Worm (Caenorhabditis elegans) whole organism, L3 larva: ENCODE data around the gene fcmt-1.

Experiments used
- R02D3.7 ChIP-seq: fragments of 150-350 bp; optimal IDR thresholded peaks from 2 replicates; lab custom pipeline; 2014; ENCODE audit warnings: missing biosample characterization, missing genetic modification characterization
- ZK546.5 ChIP-seq: sonication (generic microtip); optimal IDR thresholded peaks from 2 replicates; lab custom pipeline; 2017; ENCODE audit warnings: missing biosample characterization, missing genetic modification characterization
- aly-2 ChIP-seq: fragments of 150-350 bp; optimal IDR thresholded peaks from 2 replicates; lab custom pipeline; 2014; ENCODE audit warnings: missing biosample characterization, missing genetic modification characterization
- ama-1 ChIP-seq: fragments of 150-350 bp; optimal IDR thresholded peaks from 2 replicates; lab custom pipeline; 2018
- ceh-82 ChIP-seq: fragments of 150-350 bp; optimal IDR thresholded peaks from 2 replicates; lab custom pipeline; 2014; ENCODE audit warnings: missing biosample characterization, missing genetic modification characterization
- daf-12 ChIP-seq: fragments of 150-350 bp; optimal IDR thresholded peaks from 2 replicates; lab custom pipeline; 2014; ENCODE audit warnings: missing biosample characterization, missing genetic modification reagents, missing genetic modification characterization
- egl-5 ChIP-seq: fragments of 150-350 bp; optimal IDR thresholded peaks from 2 replicates; lab custom pipeline; 2017; ENCODE audit warnings: missing biosample characterization, missing genetic modification reagents, missing genetic modification characterization, inconsistent platforms
- elt-1 ChIP-seq: fragments of 150-350 bp; optimal IDR thresholded peaks from 2 replicates; lab custom pipeline; 2014; ENCODE audit warnings: missing biosample characterization, missing genetic modification characterization
- elt-3 ChIP-seq, 3 experiments: fragments of 150-350 bp in 1 of 3; sonication (generic microtip) in 2 of 3; optimal IDR thresholded peaks; 2 replicates in 2 of 3; 4 replicates in 1 of 3; lab custom pipeline; 2014 to 2017; ENCODE audit warnings: missing biosample characterization in 3 of 3, missing genetic modification characterization in 3 of 3
- eor-1 ChIP-seq, 2 experiments: fragments of 150-350 bp; optimal IDR thresholded peaks; 2 replicates each; lab custom pipeline; 2014 to 2018; ENCODE audit warnings: missing biosample characterization in 2 of 2, missing genetic modification characterization in 2 of 2
- fkh-10 ChIP-seq: sonication (generic microtip); optimal IDR thresholded peaks from 2 replicates; lab custom pipeline; 2017; ENCODE audit warnings: missing biosample characterization, missing genetic modification reagents, missing genetic modification characterization
- fkh-2 ChIP-seq: fragments of 150-350 bp; optimal IDR thresholded peaks from 2 replicates; lab custom pipeline; 2014; ENCODE audit warnings: missing biosample characterization, missing genetic modification reagents, missing genetic modification characterization
- fos-1 ChIP-seq: fragments of 150-350 bp; optimal IDR thresholded peaks from 2 replicates; lab custom pipeline; 2014; ENCODE audit warnings: missing biosample characterization, missing genetic modification characterization
- hmg-11 ChIP-seq: sonication (generic microtip); optimal IDR thresholded peaks from 2 replicates; lab custom pipeline; 2016; ENCODE audit warnings: missing genetic modification characterization, missing compliant biosample characterization
- lin-15B ChIP-seq: fragments of 150-350 bp; optimal IDR thresholded peaks from 2 replicates; lab custom pipeline; 2014; ENCODE audit warnings: missing biosample characterization, missing genetic modification characterization
- lin-39 ChIP-seq: fragments of 150-350 bp; optimal IDR thresholded peaks from 2 replicates; lab custom pipeline; 2018; ENCODE audit warnings: missing biosample characterization, missing genetic modification reagents, missing genetic modification characterization
- mdl-1 ChIP-seq: fragments of 150-350 bp; optimal IDR thresholded peaks from 2 replicates; lab custom pipeline; 2014; ENCODE audit warnings: missing biosample characterization, missing genetic modification characterization
- mml-1 ChIP-seq: fragments of 150-350 bp; sonication (generic microtip); optimal IDR thresholded peaks from 3 replicates; lab custom pipeline; 2014; ENCODE audit warnings: missing biosample characterization, missing genetic modification characterization
- nfya-1 ChIP-seq: sonication (generic microtip); optimal IDR thresholded peaks from 2 replicates; lab custom pipeline; 2017; ENCODE audit warnings: missing genetic modification characterization, mild to moderate bottlenecking, missing compliant biosample characterization, antibody characterized with exemption, moderate library complexity; ENCODE audit not compliant: insufficient read depth
- nhr-11 ChIP-seq: fragments of 150-350 bp; optimal IDR thresholded peaks from 2 replicates; lab custom pipeline; 2014; ENCODE audit warnings: missing biosample characterization, missing genetic modification characterization
- nhr-12 ChIP-seq: fragments of 150-350 bp; optimal IDR thresholded peaks from 2 replicates; lab custom pipeline; 2014; ENCODE audit warnings: missing biosample characterization, missing genetic modification characterization
- nhr-23 ChIP-seq: fragments of 150-350 bp; optimal IDR thresholded peaks from 2 replicates; lab custom pipeline; 2014; ENCODE audit warnings: missing biosample characterization, missing genetic modification reagents, missing genetic modification characterization
- nhr-237 ChIP-seq: fragments of 150-350 bp; optimal IDR thresholded peaks from 2 replicates; lab custom pipeline; 2014; ENCODE audit warnings: missing biosample characterization, missing genetic modification characterization
- nhr-28 ChIP-seq: fragments of 150-350 bp; optimal IDR thresholded peaks from 2 replicates; lab custom pipeline; 2014; ENCODE audit warnings: missing biosample characterization, missing genetic modification characterization
- nhr-43 ChIP-seq: sonication (generic microtip); optimal IDR thresholded peaks from 2 replicates; lab custom pipeline; 2016; ENCODE audit warnings: mild to moderate bottlenecking, missing genetic modification characterization, missing compliant biosample characterization; ENCODE audit not compliant: poor library complexity, severe bottlenecking
- nhr-76 ChIP-seq: fragments of 150-350 bp; sonication (generic microtip); optimal IDR thresholded peaks from 5 replicates; lab custom pipeline; 2014; ENCODE audit warnings: missing biosample characterization, missing genetic modification characterization
- nhr-77 ChIP-seq: fragments of 150-350 bp; optimal IDR thresholded peaks from 2 replicates; lab custom pipeline; 2014; ENCODE audit warnings: missing biosample characterization, missing genetic modification characterization
- pha-4 ChIP-seq: fragments of 150-350 bp; optimal IDR thresholded peaks from 2 replicates; lab custom pipeline; 2014; ENCODE audit warnings: missing biosample characterization, missing genetic modification reagents, missing genetic modification characterization
- skn-1 ChIP-seq: fragments of 150-350 bp; optimal IDR thresholded peaks from 2 replicates; lab custom pipeline; 2014; ENCODE audit warnings: missing biosample characterization, missing genetic modification characterization
- snpc-4 ChIP-seq: fragments of 150-350 bp; optimal IDR thresholded peaks from 2 replicates; lab custom pipeline; 2014; ENCODE audit warnings: missing biosample characterization, missing genetic modification characterization
- tbx-2 ChIP-seq: sonication (generic microtip); optimal IDR thresholded peaks from 2 replicates; lab custom pipeline; 2016; ENCODE audit warnings: mild to moderate bottlenecking, missing genetic modification characterization, missing compliant biosample characterization
- unc-39 ChIP-seq: sonication (generic microtip); optimal IDR thresholded peaks from 4 replicates; lab custom pipeline; 2017; ENCODE audit warnings: missing biosample characterization, missing genetic modification characterization
- unc-62 ChIP-seq: fragments of 150-350 bp; sonication (generic microtip); optimal IDR thresholded peaks from 4 replicates; lab custom pipeline; 2014; ENCODE audit warnings: missing biosample characterization, missing genetic modification reagents, missing genetic modification characterization
- zag-1 ChIP-seq: fragments of 150-350 bp; optimal IDR thresholded peaks from 2 replicates; lab custom pipeline; 2014; ENCODE audit warnings: missing biosample characterization, missing genetic modification characterization
- ztf-11 ChIP-seq: fragments of 150-350 bp; optimal IDR thresholded peaks from 2 replicates; lab custom pipeline; 2014; ENCODE audit warnings: missing biosample characterization, missing genetic modification characterization
- ztf-4 ChIP-seq: fragments of 150-350 bp; optimal IDR thresholded peaks from 2 replicates; lab custom pipeline; 2014; ENCODE audit warnings: missing biosample characterization, missing genetic modification characterization

The fcmt-1 gene

DNA sequence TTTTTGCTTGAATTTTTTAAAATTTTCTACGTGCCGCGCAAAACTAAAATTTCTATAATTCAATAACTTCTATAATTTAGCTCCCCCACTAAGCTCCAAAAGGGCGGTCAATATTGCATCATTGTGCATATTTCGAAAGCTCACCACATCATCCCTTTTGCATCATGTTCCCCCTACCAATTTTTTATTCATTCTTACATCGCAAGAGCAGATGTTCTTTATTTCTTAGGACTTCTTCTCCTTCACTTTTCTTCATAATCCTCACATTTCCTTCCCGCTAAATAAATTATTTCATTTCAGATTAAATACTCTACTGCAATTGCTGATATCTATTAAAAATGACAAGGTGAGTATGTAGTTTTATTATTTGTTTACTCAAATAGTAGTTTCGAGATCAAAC lies 14.5 kb upstream of the fcmt-1 start, which contains the start of gene ldh-1:
Gene ldh-1 (plus strand): TSS at position 301 of the 400 bp plus-strand sequence.
- TF ChIP-seq ztf-4 (tag; lab: Kevin White, UChicago) (no peak), fos-1 (tag; lab: Kevin White, UChicago) (no peak), nhr-28 (tag; lab: Kevin White, UChicago) (no peak), ZK546.5 (tag; lab: Kevin White, UChicago) (no peak), ztf-11 (tag; lab: Kevin White, UChicago) (no peak), nhr-76 (tag; lab: Kevin White, UChicago) (no peak), hmg-11 (tag; lab: Kevin White, UChicago) (no peak), unc-39 (tag; lab: Kevin White, UChicago) (no peak), nhr-12 (no peak), lin-39 (tag; lab: Kevin White, UChicago) (no peak), fkh-2 (tag; lab: Kevin White, UChicago) (no peak), nhr-237 (tag; lab: Kevin White, UChicago) (no peak), R02D3.7 (tag; lab: Kevin White, UChicago) (no peak), nfya-1 (tag; lab: Kevin White, UChicago) (no peak), unc-62 (no peak), egl-5 (tag; lab: Kevin White, UChicago) (no peak), eor-1 (tag; optimal IDR thresholded peaks at IDR 0.05; lab: Kevin White, UChicago) (no peak), snpc-4 (tag; lab: Kevin White, UChicago) (no peak)

DNA sequence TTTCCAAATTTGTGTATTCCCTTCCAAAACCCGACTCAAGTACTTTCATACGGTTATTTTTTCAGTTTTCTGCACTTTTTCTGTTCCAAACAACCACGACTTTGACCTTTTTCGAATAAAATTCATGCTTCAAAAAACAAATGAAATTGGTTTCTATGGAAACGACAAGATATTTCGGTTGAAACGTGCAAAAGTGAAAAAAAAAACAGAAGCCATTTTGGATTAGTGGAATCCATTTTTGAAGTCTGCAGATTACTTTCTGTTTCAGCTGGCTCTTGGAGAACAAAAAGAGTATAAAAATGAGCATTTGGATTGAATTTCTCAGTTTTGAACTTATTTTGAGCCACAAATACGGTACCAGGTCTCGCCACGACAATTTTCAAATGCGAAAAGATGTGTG lies 12.8 kb upstream of the fcmt-1 start:
- TF ChIP-seq elt-3 (tag; optimal IDR thresholded peaks at IDR 0.05; lab: Kevin White, UChicago) (no peak), elt-1 (tag; lab: Kevin White, UChicago) (no peak), ztf-4 (tag; lab: Kevin White, UChicago) (no peak), tbx-2 (no peak), lin-15B (tag; lab: Kevin White, UChicago) (no peak), daf-12 (tag; lab: Kevin White, UChicago) (no peak), unc-62 (no peak)

DNA sequence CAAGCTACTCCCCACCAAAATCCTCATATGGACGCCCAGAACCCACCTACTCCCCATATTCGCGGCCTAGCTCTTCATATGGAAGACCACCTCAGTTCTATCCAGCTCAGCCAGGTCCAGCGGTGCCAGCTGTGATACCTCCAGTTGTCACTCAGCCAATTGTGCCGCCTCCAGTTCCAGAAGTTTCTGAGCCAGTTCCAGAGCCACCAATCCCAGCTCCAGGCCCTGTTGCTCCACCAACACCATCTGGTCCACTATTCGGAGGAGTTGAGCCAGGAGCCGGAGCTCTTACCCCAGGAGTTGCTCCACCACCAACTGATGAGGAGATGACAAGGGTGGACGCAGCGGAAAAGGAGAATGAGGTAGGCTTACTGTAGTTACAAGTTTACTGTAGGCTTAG lies 12.2 kb upstream of the fcmt-1 start:
- TF ChIP-seq mdl-1 (tag; lab: Kevin White, UChicago) (no peak), skn-1 (tag; lab: Kevin White, UChicago) (no peak), daf-12 (tag; lab: Kevin White, UChicago) (no peak), nhr-11 (tag; lab: Kevin White, UChicago) (no peak), nhr-43 (tag; lab: Kevin White, UChicago) (no peak), nhr-23 (tag; lab: Kevin White, UChicago) (no peak), unc-39 (tag; lab: Kevin White, UChicago) (no peak), nfya-1 (tag; lab: Kevin White, UChicago) (no peak), elt-3 (tag; optimal IDR thresholded peaks at IDR 0.05; lab: Kevin White, UChicago) (no peak), pha-4 (tag; lab: Kevin White, UChicago) (no peak)

DNA sequence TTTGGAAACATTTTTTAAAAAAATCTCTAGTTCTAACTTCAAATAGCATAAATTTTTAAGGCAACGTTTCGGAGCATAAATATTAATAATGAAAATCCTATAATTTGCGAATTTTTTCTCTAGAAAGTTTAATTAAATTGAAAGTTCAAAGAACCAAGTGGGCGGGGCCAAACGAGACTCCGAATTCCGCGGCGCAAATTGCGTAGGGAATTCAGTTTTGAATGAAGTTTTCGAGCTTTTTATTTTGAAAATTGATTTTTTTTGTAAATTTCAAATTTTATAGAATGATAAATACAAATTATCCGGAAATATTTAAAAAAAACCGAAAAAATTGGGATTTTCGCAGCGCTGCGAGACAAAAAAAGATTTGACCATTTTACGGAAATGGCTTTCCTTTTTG lies 11.5 kb upstream of the fcmt-1 start:
- TF ChIP-seq R02D3.7 (tag; lab: Kevin White, UChicago) (no peak), nhr-77 (no peak), pha-4 (tag; lab: Kevin White, UChicago) (no peak), aly-2 (tag; lab: Kevin White, UChicago) (no peak), lin-39 (tag; lab: Kevin White, UChicago) (no peak), ceh-82 (no peak), nhr-76 (tag; lab: Kevin White, UChicago) (no peak), mml-1 (tag; lab: Kevin White, UChicago) (no peak), fkh-10 (GFP tag; lab: Kevin White, UChicago) (no peak), egl-5 (tag; lab: Kevin White, UChicago) (no peak), ama-1 (lab: Kevin White, UChicago) (no peak), zag-1 (tag; lab: Kevin White, UChicago) (no peak), ztf-11 (tag; lab: Kevin White, UChicago) (no peak)
